Fruit fly (Drosophila melanogaster): ENCODE data around the gene CCT1.

dm6 chr3R:22539762-22540161, 48.5 kb upstream of the CCT1 start, which contains the start of gene CG5326:
- TF ChIP-seq CG8478 (optimal IDR thresholded peaks at IDR 0.05) = no peak
- TF ChIP-seq psq (optimal IDR thresholded peaks at IDR 0.05) = no peak
- no peak for TF ChIP-seq pan (optimal IDR thresholded peaks at IDR 0.05)
- TF ChIP-seq usp (GFP tag; optimal IDR thresholded peaks at IDR 0.05) = no peak
- TF ChIP-seq EcR (GFP tag; optimal IDR thresholded peaks at IDR 0.05) = no peak
- no peak for TF ChIP-seq Dll (optimal IDR thresholded peaks at IDR 0.05)

All from whole organism.